Fruit fly (Drosophila melanogaster) whole organism, pupa: ENCODE measurements around the gene Trl.
A peak's percentile ranks its signal among the peaks of the same experiment; 100 is the strongest.

ENCODE experiments used
- CG10348 ChIP-seq: fragments of 200-800 bp; sonication (Bioruptor generic); IDR thresholded peaks from 2 replicates; pipeline ENCODE4 v1.3.6; 2022; ENCODE audit warnings: missing biosample characterization, missing genetic modification characterization
- CG12605 ChIP-seq: fragments of 200-800 bp; sonication (Bioruptor generic); IDR thresholded peaks from 2 replicates; pipeline ENCODE4 v1.3.6; 2022; ENCODE audit warnings: missing biosample characterization, missing genetic modification characterization
- CG13204 ChIP-seq: fragments of 200-800 bp; sonication (Bioruptor generic); optimal IDR thresholded peaks from 2 replicates; lab custom pipeline; 2018; ENCODE audit warnings: missing biosample characterization, mild to moderate bottlenecking, missing genetic modification characterization, moderate library complexity
- CG14655 ChIP-seq: fragments of 200-800 bp; sonication (Bioruptor generic); optimal IDR thresholded peaks from 3 replicates; lab custom pipeline; 2017; ENCODE audit warnings: mild to moderate bottlenecking, missing biosample characterization, missing genetic modification reagents, missing genetic modification characterization
- CG15710 ChIP-seq: fragments of 200-800 bp; sonication (Bioruptor generic); optimal IDR thresholded peaks from 2 replicates; lab custom pipeline; 2018; ENCODE audit warnings: missing biosample characterization, mild to moderate bottlenecking, missing genetic modification characterization, moderate library complexity
- CG17806 ChIP-seq: fragments of 200-800 bp; sonication (Bioruptor generic); optimal IDR thresholded peaks from 2 replicates; lab custom pipeline; 2018; ENCODE audit warnings: missing biosample characterization, mild to moderate bottlenecking, missing genetic modification characterization, moderate library complexity
- CG32121 ChIP-seq: fragments of 200-800 bp; sonication (Bioruptor generic); IDR thresholded peaks from 2 replicates; pipeline ENCODE4 v1.3.6; 2022; ENCODE audit warnings: missing biosample characterization, missing genetic modification characterization
- CG34367 ChIP-seq: fragments of 200-800 bp; sonication (Bioruptor generic); optimal IDR thresholded peaks from 2 replicates; lab custom pipeline; 2018; ENCODE audit warnings: missing biosample characterization, mild to moderate bottlenecking, missing genetic modification characterization
- CG4496 ChIP-seq: fragments of 200-800 bp; sonication (Bioruptor generic); IDR thresholded peaks from 3 replicates; pipeline ENCODE4 v1.3.6; 2022; ENCODE audit warnings: missing biosample characterization, missing genetic modification characterization
- CG8159 ChIP-seq: fragments of 200-800 bp; sonication (Bioruptor generic); optimal IDR thresholded peaks from 3 replicates; lab custom pipeline; 2018; ENCODE audit warnings: missing biosample characterization, mild to moderate bottlenecking, missing genetic modification characterization, moderate library complexity
- CG8301 ChIP-seq: fragments of 200-800 bp; sonication (Bioruptor generic); optimal IDR thresholded peaks from 2 replicates; lab custom pipeline; 2018; ENCODE audit warnings: missing biosample characterization, mild to moderate bottlenecking, missing genetic modification characterization
- CG9948 ChIP-seq: fragments of 200-800 bp; sonication (Bioruptor generic); optimal IDR thresholded peaks from 2 replicates; lab custom pipeline; 2018; ENCODE audit warnings: missing biosample characterization, mild to moderate bottlenecking, missing genetic modification characterization, moderate library complexity
- D1 ChIP-seq: fragments of 200-800 bp; sonication (Bioruptor generic); optimal IDR thresholded peaks from 2 replicates; lab custom pipeline; 2018; ENCODE audit warnings: missing biosample characterization, mild to moderate bottlenecking, missing genetic modification characterization, moderate library complexity
- EcR ChIP-seq: fragments of 200-800 bp; sonication (Bioruptor generic); optimal IDR thresholded peaks from 3 replicates; lab custom pipeline; 2019; ENCODE audit warnings: missing biosample characterization, missing genetic modification characterization, mild to moderate bottlenecking, moderate library complexity, missing genetic modification reagents
- Ets98B ChIP-seq: fragments of 200-800 bp; sonication (Bioruptor generic); IDR thresholded peaks from 2 replicates; pipeline ENCODE4 v1.3.6; 2022; ENCODE audit warnings: missing biosample characterization, missing genetic modification characterization
- Pif1A ChIP-seq: fragments of 200-800 bp; sonication (Bioruptor generic); optimal IDR thresholded peaks from 3 replicates; lab custom pipeline; 2016; ENCODE audit warnings: missing biosample characterization, missing genetic modification characterization
- Pif1B ChIP-seq: fragments of 200-800 bp; sonication (Bioruptor generic); optimal IDR thresholded peaks from 3 replicates; lab custom pipeline; 2016; ENCODE audit warnings: missing biosample characterization, missing genetic modification characterization
- Snoo ChIP-seq: fragments of 200-800 bp; sonication (Bioruptor generic); optimal IDR thresholded peaks from 3 replicates; lab custom pipeline; 2017; ENCODE audit warnings: missing biosample characterization, mild to moderate bottlenecking, missing genetic modification characterization, inconsistent platforms
- fd96Ca ChIP-seq: fragments of 200-800 bp; sonication (Bioruptor generic); IDR thresholded peaks from 3 replicates; pipeline ENCODE4 v1.3.6; 2022; ENCODE audit warnings: missing biosample characterization, missing genetic modification characterization
- gl ChIP-seq: fragments of 200-800 bp; sonication (Bioruptor generic); optimal IDR thresholded peaks from 2 replicates; lab custom pipeline; 2018; ENCODE audit warnings: missing biosample characterization, mild to moderate bottlenecking, missing genetic modification characterization
- rn ChIP-seq: fragments of 200-800 bp; sonication (Bioruptor generic); IDR thresholded peaks from 2 replicates; pipeline ENCODE4 v1.3.6; 2022; ENCODE audit warnings: missing biosample characterization, missing genetic modification characterization

The Trl gene

DNA sequence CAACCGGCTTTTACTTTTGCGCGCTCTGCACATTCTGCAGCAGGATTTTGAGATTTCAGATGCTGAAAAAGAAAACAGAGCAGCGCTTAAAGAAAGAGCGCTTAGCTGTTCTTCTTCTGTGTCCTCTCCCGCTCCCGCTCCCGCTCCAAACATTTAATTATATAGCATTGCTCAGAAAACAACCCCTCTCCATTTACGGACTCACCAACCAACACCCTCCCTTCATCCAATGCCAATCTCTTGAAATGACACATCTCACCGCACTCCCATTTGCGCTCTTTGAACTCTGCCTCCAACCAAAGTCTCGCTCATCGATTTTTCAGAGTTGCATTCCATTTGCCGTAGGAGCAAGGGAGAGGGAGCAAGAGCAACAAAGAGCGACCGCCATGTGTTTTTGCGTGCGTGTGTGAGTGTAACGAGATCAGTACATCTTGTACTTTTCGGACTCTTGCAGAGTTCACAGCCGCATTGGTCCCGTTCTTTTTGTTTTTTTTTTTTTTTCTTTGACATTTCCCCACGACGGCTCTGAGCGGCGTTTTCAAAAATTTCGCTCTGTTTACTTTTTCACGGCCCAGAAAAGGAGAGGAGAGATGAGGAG is 5.7 kb downstream of the Trl start:
- TF ChIP-seq CG32121 (GFP tag; lab: Robert Waterston, UW) (0 out of 2 replicates have a peak, but pooled peaks have one; percentile 9), Ets98B (GFP tag; lab: Robert Waterston, UW) (peak; percentile 32; the same call in 1 of the 2 replicates), CG8159 (tag; lab: Kevin White, UChicago) (no peak), D1 (no peak), CG12605 (GFP tag; lab: Robert Waterston, UW) (peak; percentile 65; the same call in 1 of the 2 replicates), CG34367 (tag; lab: Kevin White, UChicago) (no peak), Snoo (tag; lab: Kevin White, UChicago) (peak; percentile 6), CG8301 (tag; lab: Kevin White, UChicago) (no peak), CG17806 (no peak), Pif1A (GFP tag; lab: Kevin White, UChicago) (peak; percentile 73), gl (tag; lab: Kevin White, UChicago) (peak; percentile 67), CG9948 (no peak), rn (GFP tag; lab: Robert Waterston, UW) (no peak), Pif1B (peak; percentile 57), fd96Ca (GFP tag; lab: Robert Waterston, UW) (peak; percentile 74; the same call in 1 of the 3 replicates), CG4496 (peak; percentile 40; the same call in 1 of the 3 replicates), CG15710 (no peak), CG10348 (GFP tag; lab: Robert Waterston, UW) (no peak), CG13204 (GFP tag; lab: Kevin White, UChicago) (peak; percentile 80), EcR (GFP tag; lab: Kevin White, UChicago) (peak; percentile 84), CG14655 (no peak)

dm6 chr3L:14752816-14753215 is 8.0 kb downstream of the Trl start:
- TF ChIP-seq Pif1A (GFP tag; lab: Kevin White, UChicago), result no peak

DNA sequence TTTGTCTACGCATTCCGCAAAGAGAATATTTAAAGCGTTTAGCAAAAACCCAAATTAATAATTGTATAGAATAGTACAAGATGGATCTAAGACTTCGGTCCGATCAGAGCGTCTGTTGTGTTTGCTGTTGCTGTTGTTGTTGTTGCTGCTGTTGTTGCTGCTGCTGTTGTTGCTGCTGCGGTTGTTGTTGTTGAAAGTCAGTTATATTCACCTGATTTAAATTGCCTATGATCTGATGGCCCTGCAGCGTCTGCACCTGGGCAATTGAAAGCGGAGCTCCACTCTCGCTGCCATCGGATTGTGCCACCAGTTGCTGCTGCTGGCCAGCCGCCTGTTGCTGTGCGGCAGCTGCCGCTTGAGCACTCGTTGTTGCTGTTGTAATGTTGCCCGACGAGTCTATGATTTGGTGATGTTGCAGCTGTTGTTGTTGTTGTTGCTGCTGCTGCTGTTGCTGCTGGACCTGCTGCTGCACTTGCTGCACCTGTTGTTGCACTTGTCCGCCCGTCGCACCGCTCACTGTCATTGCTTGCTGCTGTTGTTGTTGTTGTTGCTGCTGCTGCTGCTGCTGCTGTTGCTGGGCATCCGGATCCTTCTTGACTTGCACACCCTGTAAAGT is 9.7 kb downstream of the Trl start:
- TF ChIP-seq CG8159 (tag; lab: Kevin White, UChicago) (no peak), EcR (GFP tag; lab: Kevin White, UChicago) (no peak), CG8301 (tag; lab: Kevin White, UChicago) (no peak), CG9948 (no peak), CG12605 (GFP tag; lab: Robert Waterston, UW) (no peak), rn (GFP tag; lab: Robert Waterston, UW) (no peak), CG4496 (no peak), CG17806 (no peak), Snoo (tag; lab: Kevin White, UChicago) (no peak), CG34367 (tag; lab: Kevin White, UChicago) (no peak), Ets98B (GFP tag; lab: Robert Waterston, UW) (no peak), CG15710 (no peak)

- TF ChIP-seq CG13204 (GFP tag; lab: Kevin White, UChicago), result no peak
- no peak for TF ChIP-seq Snoo (tag; lab: Kevin White, UChicago)
- peak; percentile 62 for TF ChIP-seq EcR (GFP tag; lab: Kevin White, UChicago)
- TF ChIP-seq, all 21 proteins: peak for 1
These were observed 17.6 kb downstream of the Trl start for dm6 chr3L:14743106-14743692.

- no peak for TF ChIP-seq CG34367 (tag; lab: Kevin White, UChicago)
- TF ChIP-seq CG10348 (GFP tag; lab: Robert Waterston, UW), result no peak
- no peak for TF ChIP-seq gl (tag; lab: Kevin White, UChicago)
- TF ChIP-seq CG9948, result no peak
- TF ChIP-seq CG12605 (GFP tag; lab: Robert Waterston, UW), result no peak
- TF ChIP-seq CG4496, result no peak
- no peak for TF ChIP-seq Pif1B
- no peak for TF ChIP-seq EcR (GFP tag; lab: Kevin White, UChicago)
- TF ChIP-seq CG15710, result no peak
- no peak for TF ChIP-seq Ets98B (GFP tag; lab: Robert Waterston, UW)
These were observed 27.4 kb downstream of the Trl start, which contains the start of gene CG13471 for dm6 chr3L:14733417-14733816. Gene CG13471 (minus strand): TSS chr3L:14733517.

DNA sequence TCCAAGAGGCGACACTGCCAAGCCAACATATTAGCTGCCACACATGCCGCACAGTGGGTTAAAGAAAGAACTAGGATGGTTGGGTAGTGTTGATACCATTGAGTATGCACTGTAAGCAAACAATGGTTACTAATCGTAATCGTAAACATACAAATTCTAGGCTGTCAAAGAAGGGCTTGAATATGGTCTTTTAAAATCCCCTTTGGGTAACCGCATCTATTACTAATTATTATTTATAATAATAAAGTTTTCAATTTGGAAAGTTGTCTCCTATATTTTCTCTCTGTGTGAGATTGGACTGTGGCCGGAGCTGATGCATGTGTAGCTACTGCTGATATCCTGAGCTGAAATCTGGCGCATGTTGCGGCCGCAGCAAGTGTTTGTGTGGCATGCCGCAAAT is 29.1 kb downstream of the Trl start:
- TF ChIP-seq CG32121 (GFP tag; lab: Robert Waterston, UW) (peak; percentile 49; the same call in 1 of the 2 replicates), CG34367 (tag; lab: Kevin White, UChicago) (no peak), D1 (no peak), CG15710 (no peak), Pif1A (GFP tag; lab: Kevin White, UChicago) (peak; percentile 36), Pif1B (peak; percentile 28), CG12605 (GFP tag; lab: Robert Waterston, UW) (no peak), CG10348 (GFP tag; lab: Robert Waterston, UW) (no peak), EcR (GFP tag; lab: Kevin White, UChicago) (no peak), fd96Ca (GFP tag; lab: Robert Waterston, UW) (peak; percentile 72; the same call in 2 of the 3 replicates), CG8301 (tag; lab: Kevin White, UChicago) (no peak), Snoo (tag; lab: Kevin White, UChicago) (no peak), Ets98B (GFP tag; lab: Robert Waterston, UW) (no peak; the same call in 1 of the 2 replicates), CG4496 (0 out of 3 replicates have a peak, but pooled peaks have one; percentile 35), gl (tag; lab: Kevin White, UChicago) (no peak), CG9948 (no peak), rn (GFP tag; lab: Robert Waterston, UW) (no peak), CG13204 (GFP tag; lab: Kevin White, UChicago) (no peak), CG8159 (tag; lab: Kevin White, UChicago) (peak; percentile 60), CG14655 (peak; percentile 61), CG17806 (no peak)
